Worm (Caenorhabditis elegans): ENCODE results near the gene acr-25.
A peak's percentile ranks its signal among the peaks of the same experiment; 100 is the strongest.

The acr-25 gene

ce11 chrIV:6500843-6501242, 36.7 kb downstream of the acr-25 start (continued):
- TF ChIP-seq alr-1 (tag; optimal IDR thresholded peaks at IDR 0.05; ENCODE audit: borderline replicate concordance) (no peak), mef-2 (tag; optimal IDR thresholded peaks at IDR 0.05) (no peak), lsy-2 (tag; optimal IDR thresholded peaks at IDR 0.05) (peak in 1 of 2 experiments; percentile 37), grh-1 (GFP tag; IDR thresholded peaks at IDR 0.05) (no peak), irx-1 (tag; optimal IDR thresholded peaks at IDR 0.05) (no peak), ceh-8 (GFP tag; optimal IDR thresholded peaks at IDR 0.05) (no peak), ceh-88 (GFP tag; IDR thresholded peaks at IDR 0.05) (no peak), Y116A8C.19 (tag; optimal IDR thresholded peaks at IDR 0.05; ENCODE audit: borderline replicate concordance) (no peak), snu-23 (GFP tag; optimal IDR thresholded peaks at IDR 0.05) (no peak), nhr-71 (tag; optimal IDR thresholded peaks at IDR 0.05) (peak; percentile 51), lin-39 (tag; optimal IDR thresholded peaks at IDR 0.05) (no peak), mdl-1 (tag; optimal IDR thresholded peaks at IDR 0.05) (peak in 1 of 2 experiments; percentile 62), lin-13 (GFP tag; optimal IDR thresholded peaks at IDR 0.05) (no peak), efl-3 (GFP tag; optimal IDR thresholded peaks at IDR 0.05) (no peak), unc-62 (GFP tag; optimal IDR thresholded peaks at IDR 0.05) (no peak), nhr-12 (tag; optimal IDR thresholded peaks at IDR 0.05) (no peak), nhr-90 (tag; optimal IDR thresholded peaks at IDR 0.05; ENCODE audit: poor library complexity) (peak; percentile 56), tlp-1 (tag; optimal IDR thresholded peaks at IDR 0.05) (no peak), mep-1 (tag; optimal IDR thresholded peaks at IDR 0.05) (no peak), ama-1 (optimal IDR thresholded peaks at IDR 0.05) (no peak), egl-27 (tag; optimal IDR thresholded peaks at IDR 0.05) (peak in 1 of 2 experiments; percentile 11), nhr-28 (tag; optimal IDR thresholded peaks at IDR 0.05) (no peak), ces-1 (GFP tag; optimal IDR thresholded peaks at IDR 0.05) (no peak), rnt-1 (tag; optimal IDR thresholded peaks at IDR 0.05) (no peak), tbx-2 (tag; optimal IDR thresholded peaks at IDR 0.05) (peak; percentile 72), elt-3 (tag; optimal IDR thresholded peaks at IDR 0.05) (no peak), nhr-77 (tag; optimal IDR thresholded peaks at IDR 0.05) (peak; percentile 72), dsc-1 (tag; optimal IDR thresholded peaks at IDR 0.05) (no peak), C04F5.9 (tag; optimal IDR thresholded peaks at IDR 0.05) (no peak), lin-15B (tag; optimal IDR thresholded peaks at IDR 0.05) (no peak), unc-130 (tag; optimal IDR thresholded peaks at IDR 0.05) (no peak), fos-1 (tag; optimal IDR thresholded peaks at IDR 0.05) (no peak), C34B4.2 (tag; optimal IDR thresholded peaks at IDR 0.05) (no peak)

ce11 chrIV:6502725-6503124, 38.6 kb downstream of the acr-25 start:
- TF ChIP-seq swsn-7 (tag; optimal IDR thresholded peaks at IDR 0.05) (no peak), elt-2 (tag; optimal IDR thresholded peaks at IDR 0.05) (peak; percentile 54), ceh-63 (GFP tag; optimal IDR thresholded peaks at IDR 0.05) (no peak), efl-1 (optimal IDR thresholded peaks at IDR 0.05) (no peak), efl-1 (GFP tag; optimal IDR thresholded peaks at IDR 0.05 in 1 of 2) (peak in 1 of 2 experiments; percentile 86), nhr-90 (tag; optimal IDR thresholded peaks at IDR 0.05; ENCODE audit: poor library complexity) (peak; percentile 8), unc-62 (GFP tag; optimal IDR thresholded peaks at IDR 0.05) (no peak)

DNA sequence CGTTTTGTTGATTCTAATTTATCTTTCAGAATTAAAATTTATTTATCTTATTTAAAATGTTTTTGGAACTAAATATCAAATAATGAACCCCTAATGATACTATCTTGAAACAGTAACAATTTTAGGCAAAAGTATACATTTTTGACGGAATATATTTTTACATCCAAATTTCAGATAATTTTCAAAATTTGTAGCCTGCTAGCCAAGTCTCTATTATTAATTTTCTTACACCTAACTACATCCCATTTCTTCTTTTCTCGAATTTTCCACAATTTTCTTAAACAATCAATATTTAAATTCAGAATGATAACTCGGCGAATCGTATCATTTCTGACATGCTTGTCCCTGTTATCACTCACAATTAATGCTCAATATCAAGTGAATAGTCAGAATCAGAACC, 42.3 kb downstream of the acr-25 start, which contains the start of gene pqn-89:
Gene pqn-89, plus strand, starts transcription at position 301 of the 400 bp plus-strand sequence.
- no peak for TF ChIP-seq skn-1 (tag; optimal IDR thresholded peaks at IDR 0.05)
- TF ChIP-seq lin-35 (GFP tag; optimal IDR thresholded peaks at IDR 0.05): no peak
- no peak for TF ChIP-seq mef-2 (tag; optimal IDR thresholded peaks at IDR 0.05)
- TF ChIP-seq nhr-28 (tag; optimal IDR thresholded peaks at IDR 0.05): no peak
- no peak for TF ChIP-seq tlp-1 (tag; optimal IDR thresholded peaks at IDR 0.05)
- no peak for TF ChIP-seq unc-98 (GFP tag; IDR thresholded peaks at IDR 0.05)
